Worm (Caenorhabditis elegans): ENCODE measurements around the gene nhr-180.

ce11 chrV:687384-687783 is 20.1 kb upstream of the nhr-180 start, which contains the start of gene H25P19.1:
- TF ChIP-seq aly-2 (tag; optimal IDR thresholded peaks at IDR 0.05) (no peak), skn-1 (tag; optimal IDR thresholded peaks at IDR 0.05) (no peak), snpc-4 (tag; optimal IDR thresholded peaks at IDR 0.05) (no peak), ceh-28 (tag; optimal IDR thresholded peaks at IDR 0.05) (no peak), ceh-82 (tag; optimal IDR thresholded peaks at IDR 0.05) (no peak), pha-4 (tag; optimal IDR thresholded peaks at IDR 0.05) (no peak), jun-1 (tag; optimal IDR thresholded peaks at IDR 0.05) (no peak), nhr-67 (tag; optimal IDR thresholded peaks at IDR 0.05) (no peak), ceh-9 (tag; optimal IDR thresholded peaks at IDR 0.05) (no peak), ceh-16 (tag; optimal IDR thresholded peaks at IDR 0.05) (no peak), lsy-12 (tag; optimal IDR thresholded peaks at IDR 0.05) (no peak), nfya-1 (tag; optimal IDR thresholded peaks at IDR 0.05; ENCODE audit: insufficient read depth) (no peak)
